Fruit fly (Drosophila melanogaster) whole organism, embryonic: ENCODE measurements around the gene CG9630.

Experiments
- ATbp ChIP-seq: fragments of 200-800 bp; sonication (Bioruptor generic); optimal IDR thresholded peaks from 2 replicates; lab custom pipeline; 2017; ENCODE audit warnings: missing biosample characterization, mild to moderate bottlenecking, missing genetic modification characterization, missing genetic modification reagents
- B-H2 ChIP-seq: fragments of 200-800 bp; sonication (Bioruptor generic); optimal IDR thresholded peaks from 2 replicates; lab custom pipeline; 2018; ENCODE audit warnings: missing biosample characterization, mild to moderate bottlenecking, missing genetic modification characterization
- BtbVII ChIP-seq: fragments of 200-800 bp; sonication (Bioruptor generic); optimal IDR thresholded peaks from 3 replicates; lab custom pipeline; 2017; ENCODE audit warnings: missing biosample characterization, mild to moderate bottlenecking, missing genetic modification characterization
- CG10565 ChIP-seq: fragments of 200-800 bp; sonication (Bioruptor generic); optimal IDR thresholded peaks from 3 replicates; lab custom pipeline; 2016; ENCODE audit warnings: missing biosample characterization, mild to moderate bottlenecking, missing genetic modification characterization
- CG11085 ChIP-seq: fragments of 200-800 bp; sonication (Bioruptor generic); IDR thresholded peaks from 2 replicates; pipeline ENCODE4 v1.3.6; 2022; ENCODE audit warnings: missing biosample characterization, missing genetic modification characterization
- CG11247 ChIP-seq: fragments of 200-800 bp; sonication (Bioruptor generic); IDR thresholded peaks from 2 replicates; pipeline ENCODE4 v1.3.6; 2022; ENCODE audit warnings: missing biosample characterization, missing genetic modification characterization
- CG12744 ChIP-seq: fragments of 200-800 bp; sonication (Bioruptor generic); optimal IDR thresholded peaks from 2 replicates; lab custom pipeline; 2016; ENCODE audit warnings: missing biosample characterization, missing genetic modification characterization
- CG12942 ChIP-seq: fragments of 200-800 bp; sonication (Bioruptor generic); optimal IDR thresholded peaks from 3 replicates; lab custom pipeline; 2016; ENCODE audit warnings: missing biosample characterization, missing genetic modification characterization
- CG16863 ChIP-seq: fragments of 200-800 bp; sonication (Bioruptor generic); optimal IDR thresholded peaks from 3 replicates; lab custom pipeline; 2016; ENCODE audit warnings: missing biosample characterization, missing genetic modification characterization
- CG2202 ChIP-seq: fragments of 200-800 bp; sonication (Bioruptor generic); optimal IDR thresholded peaks from 2 replicates; lab custom pipeline; 2018; ENCODE audit warnings: missing biosample characterization, mild to moderate bottlenecking, missing genetic modification characterization
- CG30403 ChIP-seq: fragments of 200-800 bp; sonication (Bioruptor generic); optimal IDR thresholded peaks from 3 replicates; lab custom pipeline; 2016; ENCODE audit warnings: missing biosample characterization, missing genetic modification characterization
- CG33557 ChIP-seq: fragments of 200-800 bp; sonication (Bioruptor generic); optimal IDR thresholded peaks from 2 replicates; lab custom pipeline; 2019; ENCODE audit warnings: missing biosample characterization, mild to moderate bottlenecking, missing genetic modification characterization, moderate library complexity
- CG4328 ChIP-seq: fragments of 200-800 bp; sonication (Bioruptor generic); optimal IDR thresholded peaks from 3 replicates; lab custom pipeline; 2017; ENCODE audit warnings: missing biosample characterization, missing genetic modification reagents, missing genetic modification characterization
- CG4404 ChIP-seq: fragments of 200-800 bp; sonication (Bioruptor generic); IDR thresholded peaks from 2 replicates; pipeline ENCODE4 v1.3.6; 2022; ENCODE audit warnings: missing biosample characterization, missing genetic modification characterization
- CG4707 ChIP-seq: fragments of 200-800 bp; sonication (Bioruptor generic); optimal IDR thresholded peaks from 2 replicates; lab custom pipeline; 2018; ENCODE audit warnings: missing biosample characterization, mild to moderate bottlenecking, missing genetic modification characterization, moderate library complexity
- CG4854 ChIP-seq: fragments of 200-800 bp; sonication (Bioruptor generic); optimal IDR thresholded peaks from 2 replicates; lab custom pipeline; 2016; ENCODE audit warnings: missing biosample characterization, missing genetic modification characterization, inconsistent platforms
- CG5180 ChIP-seq: fragments of 200-800 bp; sonication (Bioruptor generic); optimal IDR thresholded peaks from 3 replicates; lab custom pipeline; 2017; ENCODE audit warnings: missing biosample characterization, missing genetic modification characterization, mild to moderate bottlenecking, moderate library complexity, missing genetic modification reagents
- CG6689 ChIP-seq: fragments of 200-800 bp; sonication (Bioruptor generic); IDR thresholded peaks from 2 replicates; pipeline ENCODE4 v1.3.6; 2022; ENCODE audit warnings: missing biosample characterization, missing genetic modification characterization
- CG6765 ChIP-seq: fragments of 200-800 bp; sonication (Bioruptor generic); optimal IDR thresholded peaks from 3 replicates; lab custom pipeline; 2017; ENCODE audit warnings: missing biosample characterization, mild to moderate bottlenecking, missing genetic modification characterization
- CG6791 ChIP-seq: fragments of 200-800 bp; sonication (Bioruptor generic); IDR thresholded peaks from 3 replicates; pipeline ENCODE4 v1.3.6; 2022; ENCODE audit warnings: missing biosample characterization, missing genetic modification characterization; ENCODE audit not compliant: partially characterized antibody
- CG8359 ChIP-seq: fragments of 200-800 bp; sonication (Bioruptor generic); optimal IDR thresholded peaks from 2 replicates; lab custom pipeline; 2017; ENCODE audit warnings: missing biosample characterization, mild to moderate bottlenecking, missing genetic modification characterization, borderline replicate concordance
- CG8765 ChIP-seq: fragments of 200-800 bp; sonication (Bioruptor generic); IDR thresholded peaks from 2 replicates; pipeline ENCODE4 v1.3.6; 2022; ENCODE audit warnings: missing biosample characterization, missing genetic modification characterization
- Camta ChIP-seq: fragments of 200-800 bp; sonication (Bioruptor generic); optimal IDR thresholded peaks from 2 replicates; lab custom pipeline; 2016; ENCODE audit warnings: missing biosample characterization, missing genetic modification characterization
- D19A ChIP-seq: fragments of 200-800 bp; optimal IDR thresholded peaks from 3 replicates; lab custom pipeline; 2019; ENCODE audit warnings: missing biosample characterization, mild to moderate bottlenecking, missing genetic modification characterization, moderate library complexity
- Dek ChIP-seq: fragments of 200-800 bp; sonication (Bioruptor generic); optimal IDR thresholded peaks from 3 replicates; lab custom pipeline; 2019; ENCODE audit warnings: missing biosample characterization, mild to moderate bottlenecking, missing genetic modification characterization, moderate library complexity
- H15 ChIP-seq: fragments of 200-800 bp; sonication (Bioruptor generic); IDR thresholded peaks from 3 replicates; pipeline ENCODE4 v1.3.6; 2022; ENCODE audit warnings: missing biosample characterization, missing genetic modification characterization
- MBD-R2 ChIP-seq: fragments of 200-800 bp; sonication (Bioruptor generic); IDR thresholded peaks from 2 replicates; pipeline ENCODE4 v1.3.6; 2022; ENCODE audit warnings: missing biosample characterization, missing genetic modification characterization
- MESR4 ChIP-seq: fragments of 200-800 bp; sonication (Bioruptor generic); optimal IDR thresholded peaks from 2 replicates; lab custom pipeline; 2018; ENCODE audit warnings: missing biosample characterization, mild to moderate bottlenecking, missing genetic modification characterization, moderate library complexity
- PHDP ChIP-seq: fragments of 200-800 bp; sonication (Bioruptor generic); optimal IDR thresholded peaks from 3 replicates; lab custom pipeline; 2018; ENCODE audit warnings: missing biosample characterization, mild to moderate bottlenecking, missing genetic modification characterization, moderate library complexity
- Side ChIP-seq: fragments of 200-800 bp; sonication (Bioruptor generic); optimal IDR thresholded peaks from 2 replicates; lab custom pipeline; 2016; ENCODE audit warnings: missing biosample characterization, missing genetic modification characterization
- Spps ChIP-seq: fragments of 200-800 bp; sonication (Bioruptor generic); optimal IDR thresholded peaks from 2 replicates; lab custom pipeline; 2018; ENCODE audit warnings: missing biosample characterization, mild to moderate bottlenecking, missing genetic modification characterization
- Ssrp ChIP-seq: fragments of 200-800 bp; sonication (Bioruptor generic); optimal IDR thresholded peaks from 2 replicates; lab custom pipeline; 2018; ENCODE audit warnings: missing biosample characterization, mild to moderate bottlenecking, missing genetic modification characterization, moderate library complexity
- Xrp1 ChIP-seq: fragments of 200-800 bp; sonication (Bioruptor generic); IDR thresholded peaks from 2 replicates; pipeline ENCODE4 v1.3.6; 2022; ENCODE audit warnings: missing biosample characterization, missing genetic modification characterization
- al ChIP-seq: fragments of 200-800 bp; sonication (Bioruptor generic); IDR thresholded peaks from 2 replicates; pipeline ENCODE4 v1.3.6; 2022; ENCODE audit warnings: missing biosample characterization, missing genetic modification characterization
- bigmax ChIP-seq: fragments of 200-800 bp; sonication (Bioruptor generic); optimal IDR thresholded peaks from 2 replicates; lab custom pipeline; 2018; ENCODE audit warnings: missing biosample characterization, mild to moderate bottlenecking, missing genetic modification characterization
- cg ChIP-seq: fragments of 200-800 bp; sonication (Bioruptor generic); optimal IDR thresholded peaks from 3 replicates; lab custom pipeline; 2019; ENCODE audit warnings: missing biosample characterization, mild to moderate bottlenecking, missing genetic modification characterization, moderate library complexity
- chn ChIP-seq: fragments of 200-800 bp; sonication (Bioruptor generic); optimal IDR thresholded peaks from 2 replicates; lab custom pipeline; 2016; ENCODE audit warnings: missing biosample characterization, missing genetic modification characterization
- dimm ChIP-seq: fragments of 200-800 bp; sonication (Bioruptor generic); IDR thresholded peaks from 2 replicates; pipeline ENCODE4 v1.3.6; 2022; ENCODE audit warnings: missing biosample characterization, missing genetic modification characterization
- gcm ChIP-seq: fragments of 200-800 bp; sonication (Bioruptor generic); optimal IDR thresholded peaks from 2 replicates; lab custom pipeline; 2019; ENCODE audit warnings: missing biosample characterization, mild to moderate bottlenecking, missing genetic modification characterization, moderate library complexity
- gsb-n ChIP-seq: fragments of 200-800 bp; sonication (Bioruptor generic); optimal IDR thresholded peaks from 3 replicates; lab custom pipeline; 2018; ENCODE audit warnings: missing biosample characterization, mild to moderate bottlenecking, missing genetic modification characterization
- klu ChIP-seq: fragments of 200-800 bp; sonication (Bioruptor generic); IDR thresholded peaks from 2 replicates; pipeline ENCODE4 v1.3.6; 2022; ENCODE audit warnings: missing biosample characterization, missing genetic modification characterization
- pan ChIP-seq, 4 experiments: fragments of >200 bp in 3 of 4; fragments of 200-800 bp in 1 of 4; sonication (Bioruptor generic) in 1 of 4; optimal IDR thresholded peaks in 3 of 4; IDR thresholded peaks in 1 of 4; 2 replicates each; pipeline versions ENCODE4 v1.3.6 to Lab custom; 2017 to 2022; ENCODE audit warnings: missing biosample characterization in 2 of 4, missing genetic modification characterization in 2 of 4, mixed read lengths in 1 of 4
- run ChIP-seq: fragments of 200-800 bp; sonication (Bioruptor generic); optimal IDR thresholded peaks from 3 replicates; lab custom pipeline; 2018; ENCODE audit warnings: missing biosample characterization, mild to moderate bottlenecking, missing genetic modification characterization
- sqz ChIP-seq: fragments of 200-800 bp; sonication (Bioruptor generic); optimal IDR thresholded peaks from 3 replicates; lab custom pipeline; 2018; ENCODE audit warnings: missing biosample characterization, mild to moderate bottlenecking, missing genetic modification characterization
- sug ChIP-seq: fragments of 200-800 bp; optimal IDR thresholded peaks from 2 replicates; lab custom pipeline; 2019; ENCODE audit warnings: missing biosample characterization, mild to moderate bottlenecking, missing genetic modification characterization, moderate library complexity
- tin ChIP-seq: fragments of 200-800 bp; sonication (Bioruptor generic); optimal IDR thresholded peaks from 3 replicates; lab custom pipeline; 2016; ENCODE audit warnings: missing biosample characterization, missing genetic modification characterization
- wdn ChIP-seq: fragments of 200-800 bp; sonication (Bioruptor generic); IDR thresholded peaks from 2 replicates; pipeline ENCODE4 v1.3.6; 2022; ENCODE audit warnings: missing biosample characterization, missing genetic modification characterization
- zfh2 ChIP-seq: fragments of 200-800 bp; sonication (Bioruptor generic); optimal IDR thresholded peaks from 2 replicates; lab custom pipeline; 2016; ENCODE audit warnings: missing biosample characterization, missing genetic modification characterization

The CG9630 gene

dm6 chr3R:8264302-8265080, 5.2 kb downstream of the CG9630 start, which contains the start of the genes RPA1 and Mcm2 (continued):
- peak; percentile 76 for TF ChIP-seq CG33557
- TF ChIP-seq CG30403 (GFP tag; lab: Kevin White, UChicago): peak; percentile 90
- peak; percentile 42 for TF ChIP-seq MESR4
- TF ChIP-seq al (GFP tag; lab: Robert Waterston, UW): peak; percentile 81
- TF ChIP-seq klu (GFP tag; lab: Robert Waterston, UW): peak; percentile 80
- peak; percentile 83 for TF ChIP-seq CG4328
- no peak for TF ChIP-seq sqz (GFP tag; lab: Kevin White, UChicago)
- TF ChIP-seq tin (GFP tag; lab: Kevin White, UChicago): peak; percentile 81
- TF ChIP-seq Ssrp (tag; lab: Kevin White, UChicago): peak; percentile 82
- TF ChIP-seq wdn (GFP tag; lab: Robert Waterston, UW): peak; percentile 63; the same call in 1 of the 2 replicates
- TF ChIP-seq run (tag; lab: Kevin White, UChicago): no peak
- peak; percentile 74 for TF ChIP-seq zfh2 (GFP tag; lab: Kevin White, UChicago)
- TF ChIP-seq BtbVII: peak; percentile 55
- peak; percentile 5 for TF ChIP-seq Side
- TF ChIP-seq bigmax (GFP tag; lab: Kevin White, UChicago): no peak
- TF ChIP-seq CG6765 (GFP tag; lab: Kevin White, UChicago): peak; percentile 56
- TF ChIP-seq H15 (GFP tag; lab: Robert Waterston, UW): peak; percentile 79; the same call in 2 of the 3 replicates
- peak; percentile 38; the same call in 1 of the 2 replicates for TF ChIP-seq dimm (GFP tag; lab: Robert Waterston, UW)
- peak; percentile 81 for TF ChIP-seq CG6689
- no peak for TF ChIP-seq pan (optimal IDR thresholded peaks at IDR 0.05; lab: Kevin White, UChicago)
- peak in 1 of 2 experiments; percentile 79 for TF ChIP-seq pan (GFP tag; optimal IDR thresholded peaks at IDR 0.05 in 1 of 2, IDR thresholded peaks at IDR 0.05 in 1 of 2)
- no peak for TF ChIP-seq CG5180
- no peak for TF ChIP-seq cg (GFP tag; lab: Kevin White, UChicago)
- TF ChIP-seq MBD-R2 (GFP tag; lab: Robert Waterston, UW): peak; percentile 78
- TF ChIP-seq Xrp1 (GFP tag; lab: Robert Waterston, UW): peak; percentile 71
- peak; percentile 22 for TF ChIP-seq CG2202
- peak; percentile 33 for TF ChIP-seq gsb-n (tag; lab: Kevin White, UChicago)
- TF ChIP-seq Dek (tag; lab: Kevin White, UChicago): peak; percentile 78
- peak; percentile 43; the same call in 1 of the 3 replicates for TF ChIP-seq CG6791 (GFP tag; lab: Robert Waterston, UW)
- no peak for TF ChIP-seq CG4707 (GFP tag; lab: Kevin White, UChicago)
- TF ChIP-seq D19A: peak; percentile 61
- TF ChIP-seq CG4404 (GFP tag; lab: Robert Waterston, UW): peak; percentile 65
- TF ChIP-seq Camta (GFP tag; lab: Kevin White, UChicago): no peak
- TF ChIP-seq CG16863 (GFP tag; lab: Kevin White, UChicago): peak; percentile 23
- TF ChIP-seq CG12942: peak; percentile 69
- TF ChIP-seq CG10565 (GFP tag; lab: Kevin White, UChicago): no peak
- peak; percentile 63 for TF ChIP-seq gcm (GFP tag; lab: Kevin White, UChicago)
- TF ChIP-seq CG4854: no peak
- TF ChIP-seq CG8359 (GFP tag; lab: Kevin White, UChicago): peak; percentile 33
- TF ChIP-seq sug: peak; percentile 82
- peak; percentile 74 for TF ChIP-seq CG11247 (GFP tag; lab: Robert Waterston, UW)
- peak; percentile 73 for TF ChIP-seq CG11085 (GFP tag; lab: Robert Waterston, UW)
- TF ChIP-seq Spps (tag; lab: Kevin White, UChicago): peak; percentile 41
- TF ChIP-seq CG12744 (GFP tag; lab: Kevin White, UChicago): no peak
- no peak for TF ChIP-seq PHDP (tag; lab: Kevin White, UChicago)
- TF ChIP-seq CG8765 (GFP tag; lab: Robert Waterston, UW): peak; percentile 43; the same call in 1 of the 2 replicates
- TF ChIP-seq ATbp (GFP tag; lab: Kevin White, UChicago): peak; percentile 38
- peak; percentile 68 for TF ChIP-seq chn (GFP tag; lab: Kevin White, UChicago)
- TF ChIP-seq B-H2 (GFP tag; lab: Kevin White, UChicago): peak; percentile 68
